Fruit fly (Drosophila melanogaster) whole organism, embryonic: ENCODE measurements around the gene Polr1D.
A peak's percentile ranks its signal among the peaks of the same experiment; 100 is the strongest.

ENCODE experiments used
- CG11085 ChIP-seq: fragments of 200-800 bp; sonication (Bioruptor generic); IDR thresholded peaks from 2 replicates; pipeline ENCODE4 v1.3.6; 2022; ENCODE audit warnings: missing biosample characterization, missing genetic modification characterization
- CG17186 ChIP-seq: fragments of 200-800 bp; sonication (Bioruptor generic); optimal IDR thresholded peaks from 3 replicates; lab custom pipeline; 2017; ENCODE audit warnings: missing biosample characterization, missing genetic modification reagents, missing genetic modification characterization
- CG2120 ChIP-seq: fragments of 200-800 bp; sonication (Bioruptor generic); optimal IDR thresholded peaks from 3 replicates; lab custom pipeline; 2016; ENCODE audit warnings: missing biosample characterization, missing genetic modification characterization
- CG3163 ChIP-seq: fragments of 200-800 bp; sonication (Bioruptor generic); optimal IDR thresholded peaks from 3 replicates; lab custom pipeline; 2016; ENCODE audit warnings: missing biosample characterization, missing genetic modification characterization
- CG5953 ChIP-seq: fragments of 200-800 bp; sonication (Bioruptor generic); IDR thresholded peaks from 2 replicates; pipeline ENCODE4 v1.3.6; 2022; ENCODE audit warnings: missing biosample characterization, missing genetic modification characterization
- Fer1 ChIP-seq: fragments of 200-800 bp; sonication (Bioruptor generic); optimal IDR thresholded peaks from 2 replicates; lab custom pipeline; 2017; ENCODE audit warnings: missing biosample characterization, mild to moderate bottlenecking, missing genetic modification characterization
- HLHmδ ChIP-seq: fragments of 200-800 bp; sonication (Bioruptor generic); optimal IDR thresholded peaks from 2 replicates; lab custom pipeline; 2018; ENCODE audit warnings: missing biosample characterization, mild to moderate bottlenecking, missing genetic modification characterization, moderate library complexity
- Mad ChIP-seq: fragments of 200-800 bp; sonication (Bioruptor generic); optimal IDR thresholded peaks from 2 replicates; lab custom pipeline; 2016; ENCODE audit warnings: missing biosample characterization, missing genetic modification characterization
- gcm ChIP-seq: fragments of 200-800 bp; sonication (Bioruptor generic); optimal IDR thresholded peaks from 2 replicates; lab custom pipeline; 2019; ENCODE audit warnings: missing biosample characterization, mild to moderate bottlenecking, missing genetic modification characterization, moderate library complexity
- grn ChIP-seq: fragments of 200-800 bp; sonication (Bioruptor generic); optimal IDR thresholded peaks from 3 replicates; lab custom pipeline; 2017; ENCODE audit warnings: missing biosample characterization, missing genetic modification characterization
- gro ChIP-seq: fragments of 200-800 bp; sonication (Bioruptor generic); optimal IDR thresholded peaks from 2 replicates; lab custom pipeline; 2016; ENCODE audit warnings: missing biosample characterization, missing genetic modification characterization
- pho ChIP-seq: fragments of 200-800 bp; sonication (Bioruptor generic); optimal IDR thresholded peaks from 2 replicates; lab custom pipeline; 2016; ENCODE audit warnings: missing biosample characterization, missing genetic modification characterization
- prd ChIP-seq, 3 experiments: fragments of >200 bp in 2 of 3; fragments of 200-800 bp in 1 of 3; sonication (Bioruptor generic) in 1 of 3; optimal IDR thresholded peaks in 2 of 3; IDR thresholded peaks in 1 of 3; 2 replicates in 2 of 3; 3 replicates in 1 of 3; pipeline versions ENCODE4 v1.3.6 to Lab custom; 2017 to 2022; ENCODE audit warnings: missing biosample characterization in 1 of 3, missing genetic modification characterization in 1 of 3

DNA sequence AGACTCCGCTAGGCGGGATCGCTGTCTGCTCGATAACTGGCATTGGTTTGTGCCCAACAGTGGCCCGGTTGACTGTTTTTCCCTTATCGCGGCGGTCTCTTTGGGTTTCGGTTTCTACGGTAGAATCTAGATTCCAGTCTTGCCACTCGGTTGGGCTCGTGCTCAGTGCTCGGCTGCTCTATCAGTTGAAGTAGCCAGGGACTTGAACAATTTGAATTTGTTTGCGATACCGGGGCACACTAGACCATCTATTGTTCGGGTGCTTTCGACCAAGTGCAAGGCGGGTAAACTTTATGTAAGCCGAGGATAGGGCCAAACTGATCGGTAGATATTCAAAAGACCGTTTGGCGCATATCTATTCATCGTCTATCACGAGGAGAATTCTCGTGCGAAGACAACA lies 28.8 kb downstream of the Polr1D start:
- TF ChIP-seq gcm (GFP tag; lab: Kevin White, UChicago): no peak
- peak; percentile 76 for TF ChIP-seq grn
- no peak for TF ChIP-seq Fer1 (GFP tag; lab: Kevin White, UChicago)
- no peak for TF ChIP-seq HLHmδ (GFP tag; lab: Kevin White, UChicago)
- no peak for TF ChIP-seq pho
- TF ChIP-seq CG11085 (GFP tag; lab: Robert Waterston, UW): no peak
- TF ChIP-seq Mad (GFP tag; lab: Kevin White, UChicago): no peak
- TF ChIP-seq CG5953 (GFP tag; lab: Robert Waterston, UW): no peak
- TF ChIP-seq CG3163 (GFP tag; lab: Kevin White, UChicago): no peak
- TF ChIP-seq prd (optimal IDR thresholded peaks at IDR 0.05; lab: Kevin White, UChicago): no peak
- no peak for TF ChIP-seq prd (GFP tag; IDR thresholded peaks at IDR 0.05; lab: Robert Waterston, UW)
- no peak for TF ChIP-seq gro (GFP tag; lab: Kevin White, UChicago)
- no peak for TF ChIP-seq CG17186 (GFP tag; lab: Kevin White, UChicago)
- TF ChIP-seq CG2120 (GFP tag; lab: Kevin White, UChicago): no peak
